Fruit fly (Drosophila melanogaster): ENCODE measurements around the gene CG34347.

- no peak for TF ChIP-seq CG8319 (GFP tag; optimal IDR thresholded peaks at IDR 0.05)
- no peak for TF ChIP-seq spab (GFP tag; optimal IDR thresholded peaks at IDR 0.05)
- TF ChIP-seq Hr4 (GFP tag; optimal IDR thresholded peaks at IDR 0.05) = no peak
- no peak for TF ChIP-seq Eip75B (GFP tag; optimal IDR thresholded peaks at IDR 0.05)
- no peak for TF ChIP-seq CG10631 (GFP tag; optimal IDR thresholded peaks at IDR 0.05)
- no peak for TF ChIP-seq CG6792 (GFP tag; optimal IDR thresholded peaks at IDR 0.05)
These were observed 28.9 kb downstream of the CG34347 start for dm6 chr3R:31339818-31340217.
